Worm (Caenorhabditis elegans) whole organism, L1 larva: ENCODE results near the gene nhr-1.

Source experiments
- aly-2 ChIP-seq: fragments of 150-350 bp; optimal IDR thresholded peaks from 2 replicates; lab custom pipeline; 2014; ENCODE audit warnings: missing biosample characterization, missing genetic modification characterization
- ceh-82 ChIP-seq, 3 experiments: fragments of 150-350 bp in 1 of 3; sonication (generic microtip) in 2 of 3; optimal IDR thresholded peaks; 2 replicates each; lab custom pipeline; 2014 to 2017; ENCODE audit warnings: missing biosample characterization in 3 of 3, missing genetic modification characterization in 3 of 3
- fkh-10 ChIP-seq: sonication (generic microtip); optimal IDR thresholded peaks from 2 replicates; lab custom pipeline; 2017; ENCODE audit warnings: missing biosample characterization, missing genetic modification reagents, missing genetic modification characterization
- lin-39 ChIP-seq: fragments of 150-350 bp; optimal IDR thresholded peaks from 2 replicates; lab custom pipeline; 2014; ENCODE audit warnings: missing biosample characterization, missing genetic modification reagents, missing genetic modification characterization
- mdl-1 ChIP-seq, 2 experiments: fragments of 150-350 bp; optimal IDR thresholded peaks; 2 replicates each; lab custom pipeline; 2014 to 2017; ENCODE audit warnings: missing biosample characterization in 2 of 2, missing genetic modification characterization in 2 of 2, inconsistent platforms in 1 of 2
- mep-1 ChIP-seq: fragments of 150-350 bp; optimal IDR thresholded peaks from 2 replicates; lab custom pipeline; 2014; ENCODE audit warnings: missing biosample characterization, missing genetic modification characterization
- nhr-76 ChIP-seq: sonication (generic microtip); optimal IDR thresholded peaks from 2 replicates; lab custom pipeline; 2017; ENCODE audit warnings: missing biosample characterization, missing genetic modification characterization
- nhr-85 ChIP-seq: sonication (generic microtip); peaks from one replicate; lab custom pipeline; 2016; ENCODE audit warnings: missing genetic modification characterization, inconsistent platforms, missing compliant biosample characterization
- nhr-90 ChIP-seq: sonication (generic microtip); optimal IDR thresholded peaks from 2 replicates; lab custom pipeline; 2016; ENCODE audit warnings: mild to moderate bottlenecking, missing genetic modification characterization, missing compliant biosample characterization; ENCODE audit not compliant: poor library complexity
- snpc-4 ChIP-seq: fragments of 150-350 bp; optimal IDR thresholded peaks from 2 replicates; lab custom pipeline; 2014; ENCODE audit warnings: missing biosample characterization, missing genetic modification characterization
- vab-15 ChIP-seq: sonication (generic microtip); optimal IDR thresholded peaks from 2 replicates; lab custom pipeline; 2017; ENCODE audit warnings: missing genotype, mild to moderate bottlenecking, missing genetic modification characterization, missing compliant biosample characterization
- zag-1 ChIP-seq: fragments of 150-350 bp; optimal IDR thresholded peaks from 2 replicates; lab custom pipeline; 2014; ENCODE audit warnings: missing biosample characterization, missing genetic modification characterization

DNA sequence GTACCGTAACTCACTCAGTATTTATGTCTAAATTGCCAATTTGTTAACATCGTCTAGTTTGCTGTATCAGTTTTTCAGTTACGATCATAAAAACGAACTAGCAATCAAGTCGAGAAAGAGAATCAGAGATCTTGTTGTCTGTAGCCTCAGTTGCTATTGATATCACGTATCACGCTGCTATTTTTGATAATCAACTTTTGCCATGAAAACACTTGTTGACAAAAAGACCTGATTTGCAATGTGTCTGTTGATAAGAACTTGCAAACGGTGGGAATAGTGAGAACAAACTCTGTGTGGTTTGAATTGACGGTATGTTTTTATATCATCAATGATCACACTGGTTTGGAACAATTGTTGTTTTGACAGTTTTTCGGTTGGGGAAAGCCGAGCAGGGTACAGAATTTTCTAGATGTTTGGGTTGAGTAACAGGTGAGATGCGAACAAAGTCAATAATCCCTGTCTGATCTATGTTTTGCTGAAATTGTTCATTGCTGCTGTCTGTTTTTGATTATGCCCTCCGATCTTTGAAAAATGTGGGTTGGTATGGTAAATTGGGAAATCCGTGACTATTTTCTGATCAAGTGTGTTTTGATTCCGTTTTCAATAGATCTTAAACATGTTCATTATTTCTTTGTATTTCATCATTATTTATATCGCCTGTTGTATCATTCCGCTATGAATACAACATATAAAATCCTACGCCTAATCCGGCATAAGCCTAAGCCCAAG is 4.7 kb upstream of the nhr-1 start:
- TF ChIP-seq snpc-4, result no peak
- TF ChIP-seq fkh-10 (GFP tag; lab: Kevin White, UChicago), result no peak
- TF ChIP-seq nhr-90 (tag; lab: Kevin White, UChicago), result no peak
- no peak for TF ChIP-seq vab-15
- TF ChIP-seq nhr-76 (tag; lab: Kevin White, UChicago), result no peak
- TF ChIP-seq mep-1 (tag; lab: Kevin White, UChicago), result no peak
- no peak for TF ChIP-seq ceh-82 (tag; optimal IDR thresholded peaks at IDR 0.05; lab: Kevin White, UChicago)
- no peak for TF ChIP-seq aly-2
- TF ChIP-seq mdl-1 (tag; optimal IDR thresholded peaks at IDR 0.05; lab: Kevin White, UChicago), result peak in 1 of 2 experiments; percentile 13
- TF ChIP-seq lin-39, result no peak
- peak; percentile 75 for TF ChIP-seq nhr-85 (tag; lab: Kevin White, UChicago)
- TF ChIP-seq zag-1 (tag; lab: Kevin White, UChicago), result no peak
